Worm (Caenorhabditis elegans): ENCODE results near the gene ser-2.

DNA sequence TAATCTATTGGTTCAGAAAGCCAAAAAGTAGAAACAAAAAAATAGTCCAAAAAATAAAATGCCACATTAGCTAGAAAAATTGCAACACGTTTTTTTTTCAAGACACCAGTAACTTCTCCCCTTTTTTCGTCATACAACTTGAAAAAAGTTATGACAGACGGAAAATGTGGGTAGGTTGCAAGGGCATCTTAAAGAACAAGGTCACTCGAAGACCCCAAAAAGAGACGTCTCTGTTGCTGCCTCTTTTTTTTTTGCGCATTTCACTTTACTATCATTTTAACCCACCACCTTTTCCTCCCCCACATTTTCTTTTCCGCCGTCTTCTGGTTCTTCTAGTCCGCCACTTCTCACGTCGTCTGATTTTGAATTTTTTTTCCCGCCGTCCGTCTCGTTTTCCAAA lies 9.3 kb upstream of the ser-2 start:
- TF ChIP-seq ama-1 (optimal IDR thresholded peaks at IDR 0.05), result no peak
- no peak for TF ChIP-seq vab-15 (tag; optimal IDR thresholded peaks at IDR 0.05)
- TF ChIP-seq snpc-4 (tag; optimal IDR thresholded peaks at IDR 0.05), result no peak
- TF ChIP-seq nhr-11 (tag; optimal IDR thresholded peaks at IDR 0.05), result no peak
- TF ChIP-seq fkh-10 (GFP tag; optimal IDR thresholded peaks at IDR 0.05), result no peak
- TF ChIP-seq egl-27 (tag; optimal IDR thresholded peaks at IDR 0.05), result no peak

Measured in whole organism, L1 larva.